Fruit fly (Drosophila melanogaster) whole organism, adult: ENCODE measurements around the gene CG13005.

Source experiments
- CG11617 ChIP-seq: fragments of 200-800 bp; sonication (Bioruptor generic); optimal IDR thresholded peaks from 2 replicates; lab custom pipeline; 2017; ENCODE audit warnings: mild to moderate bottlenecking, missing biosample characterization, missing genetic modification reagents, missing genetic modification characterization
- CG12768 ChIP-seq: fragments of 200-800 bp; sonication (Bioruptor generic); optimal IDR thresholded peaks from 2 replicates; lab custom pipeline; 2017; ENCODE audit warnings: missing biosample characterization, missing genetic modification characterization, mild to moderate bottlenecking, moderate library complexity, missing genetic modification reagents
- CG14711 ChIP-seq: fragments of 200-800 bp; sonication (Bioruptor generic); optimal IDR thresholded peaks from 2 replicates; lab custom pipeline; 2018; ENCODE audit warnings: missing biosample characterization, mild to moderate bottlenecking, missing genetic modification characterization, moderate library complexity
- CG1620 ChIP-seq: fragments of 200-800 bp; sonication (Bioruptor generic); optimal IDR thresholded peaks from 2 replicates; lab custom pipeline; 2016; ENCODE audit warnings: missing biosample characterization, missing genetic modification characterization
- CG33017 ChIP-seq: fragments of 200-800 bp; sonication (Bioruptor generic); optimal IDR thresholded peaks from 2 replicates; lab custom pipeline; 2018; ENCODE audit warnings: missing biosample characterization, mild to moderate bottlenecking, missing genetic modification characterization, moderate library complexity
- CG5204 ChIP-seq: fragments of 200-800 bp; sonication (Bioruptor generic); optimal IDR thresholded peaks from 2 replicates; lab custom pipeline; 2016; ENCODE audit warnings: missing biosample characterization, missing genetic modification characterization
- CG7045 ChIP-seq: fragments of 200-800 bp; sonication (Bioruptor generic); optimal IDR thresholded peaks from 2 replicates; lab custom pipeline; 2017; ENCODE audit warnings: missing biosample characterization, mild to moderate bottlenecking, missing genetic modification characterization
- CG7101 ChIP-seq: fragments of 200-800 bp; sonication (Bioruptor generic); optimal IDR thresholded peaks from 2 replicates; lab custom pipeline; 2018; ENCODE audit warnings: missing biosample characterization, mild to moderate bottlenecking, missing genetic modification characterization, moderate library complexity
- Clk ChIP-seq: fragments of 200-800 bp; sonication (Bioruptor generic); optimal IDR thresholded peaks from 2 replicates; lab custom pipeline; 2017; ENCODE audit warnings: missing biosample characterization, missing genetic modification characterization
- Crg-1 ChIP-seq: fragments of 200-800 bp; sonication (Bioruptor generic); optimal IDR thresholded peaks from 2 replicates; lab custom pipeline; 2016; ENCODE audit warnings: missing biosample characterization, missing genetic modification characterization
- Hr96 ChIP-seq: fragments of 200-800 bp; sonication (Bioruptor generic); optimal IDR thresholded peaks from 2 replicates; lab custom pipeline; 2016; ENCODE audit warnings: missing biosample characterization, missing genetic modification characterization
- Mnt ChIP-seq: fragments of 200-800 bp; sonication (Bioruptor generic); optimal IDR thresholded peaks from 2 replicates; lab custom pipeline; 2016; ENCODE audit warnings: missing biosample characterization, mild to moderate bottlenecking, missing genetic modification characterization
- bab1 ChIP-seq: fragments of 200-800 bp; sonication (Bioruptor generic); optimal IDR thresholded peaks from 3 replicates; lab custom pipeline; 2019; ENCODE audit warnings: missing biosample characterization, mild to moderate bottlenecking, missing genetic modification characterization, moderate library complexity
- cic ChIP-seq: fragments of 200-800 bp; sonication (Bioruptor generic); optimal IDR thresholded peaks from 2 replicates; lab custom pipeline; 2017; ENCODE audit warnings: missing biosample characterization, mild to moderate bottlenecking, missing genetic modification characterization, moderate library complexity
- cnc ChIP-seq, 2 experiments: fragments of >200 bp; optimal IDR thresholded peaks; 2 replicates each; lab custom pipeline; 2017
- kay ChIP-seq: fragments of 200-800 bp; sonication (Bioruptor generic); peaks from one replicate; lab custom pipeline; 2016; ENCODE audit warnings: missing biosample characterization, missing genetic modification characterization, borderline replicate concordance
- ovo ChIP-seq: fragments of 200-800 bp; sonication (Bioruptor generic); optimal IDR thresholded peaks from 2 replicates; lab custom pipeline; 2016; ENCODE audit warnings: missing biosample characterization, missing genetic modification characterization
- pad ChIP-seq: fragments of 200-800 bp; sonication (Bioruptor generic); optimal IDR thresholded peaks from 3 replicates; lab custom pipeline; 2017; ENCODE audit warnings: missing biosample characterization, missing genetic modification characterization, mild to moderate bottlenecking, moderate library complexity, missing genetic modification reagents
- tj ChIP-seq: fragments of 200-800 bp; sonication (Bioruptor generic); optimal IDR thresholded peaks from 3 replicates; lab custom pipeline; 2017; ENCODE audit warnings: missing biosample characterization, mild to moderate bottlenecking, missing genetic modification characterization, moderate library complexity
- toe ChIP-seq: fragments of 200-800 bp; sonication (Bioruptor generic); optimal IDR thresholded peaks from 2 replicates; lab custom pipeline; 2016; ENCODE audit warnings: missing biosample characterization, missing genetic modification characterization

Gene CG13005

DNA sequence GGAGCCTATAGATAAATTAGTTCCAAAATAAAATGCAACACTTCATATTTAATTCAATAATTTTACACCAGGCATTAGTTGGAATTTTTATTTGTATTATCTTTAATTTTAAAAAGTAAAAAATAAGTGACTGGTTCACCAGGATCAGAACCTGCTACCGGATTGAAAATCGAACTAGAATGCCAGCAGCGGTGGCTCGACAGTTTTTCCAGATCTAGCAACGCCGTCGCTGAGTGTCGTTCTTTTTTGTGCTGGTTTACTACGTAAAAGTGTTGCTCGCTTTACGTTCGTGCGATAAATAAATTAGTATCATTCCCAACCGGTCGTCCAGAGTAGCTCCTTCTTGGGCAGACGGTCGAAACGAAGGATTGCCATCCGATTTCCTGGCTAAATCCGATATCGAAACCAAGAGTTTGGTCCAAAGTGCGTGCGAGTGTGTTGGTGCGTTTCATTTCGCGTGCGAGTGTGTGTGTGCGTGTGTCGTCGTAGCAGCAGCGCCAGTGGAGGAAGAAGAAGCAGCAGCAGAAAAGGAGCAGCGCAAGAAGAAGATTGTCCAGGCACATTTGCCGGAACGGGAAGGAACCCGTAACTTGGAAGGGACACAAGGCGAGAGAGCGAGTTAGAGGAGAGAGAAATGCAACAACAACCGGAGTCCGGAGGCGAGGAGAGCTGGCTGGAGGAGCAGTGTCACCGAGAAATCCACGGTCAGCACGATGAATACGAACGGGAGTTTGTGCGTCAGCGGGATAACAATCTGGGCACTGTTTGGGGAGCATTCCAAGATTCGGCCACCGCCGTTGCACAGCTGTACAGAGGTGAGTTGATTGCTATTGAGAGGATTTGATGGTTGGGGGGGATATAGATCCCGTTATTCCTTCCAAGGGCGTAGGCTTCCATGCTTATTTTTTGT lies 11.3 kb upstream of the CG13005 start, which contains the start of gene CG4768:
CG4768 (plus strand) TSS at position 200 of the 910 bp plus-strand sequence.
- TF ChIP-seq CG7101 (tag; lab: Kevin White, UChicago) (no peak), tj (GFP tag; lab: Kevin White, UChicago) (peak; percentile 12), kay (GFP tag; lab: Kevin White, UChicago) (no peak), Mnt (GFP tag; lab: Kevin White, UChicago) (peak; percentile 69), CG5204 (GFP tag; lab: Kevin White, UChicago) (no peak), pad (GFP tag; lab: Kevin White, UChicago) (peak; percentile 96), Crg-1 (no peak), CG7045 (no peak), bab1 (GFP tag; lab: Kevin White, UChicago) (peak; percentile 50), CG1620 (GFP tag; lab: Kevin White, UChicago) (peak; percentile 25), CG11617 (GFP tag; lab: Kevin White, UChicago) (no peak), Clk (no peak), toe (GFP tag; lab: Kevin White, UChicago) (no peak), cnc (optimal IDR thresholded peaks at IDR 0.05; lab: Kevin White, UChicago) (no peak), ovo (GFP tag; lab: Kevin White, UChicago) (no peak), CG14711 (tag; lab: Kevin White, UChicago) (no peak), Hr96 (GFP tag; lab: Kevin White, UChicago) (no peak), CG33017 (tag; lab: Kevin White, UChicago) (no peak), cic (GFP tag; lab: Kevin White, UChicago) (no peak), CG12768 (GFP tag; lab: Kevin White, UChicago) (no peak)

DNA sequence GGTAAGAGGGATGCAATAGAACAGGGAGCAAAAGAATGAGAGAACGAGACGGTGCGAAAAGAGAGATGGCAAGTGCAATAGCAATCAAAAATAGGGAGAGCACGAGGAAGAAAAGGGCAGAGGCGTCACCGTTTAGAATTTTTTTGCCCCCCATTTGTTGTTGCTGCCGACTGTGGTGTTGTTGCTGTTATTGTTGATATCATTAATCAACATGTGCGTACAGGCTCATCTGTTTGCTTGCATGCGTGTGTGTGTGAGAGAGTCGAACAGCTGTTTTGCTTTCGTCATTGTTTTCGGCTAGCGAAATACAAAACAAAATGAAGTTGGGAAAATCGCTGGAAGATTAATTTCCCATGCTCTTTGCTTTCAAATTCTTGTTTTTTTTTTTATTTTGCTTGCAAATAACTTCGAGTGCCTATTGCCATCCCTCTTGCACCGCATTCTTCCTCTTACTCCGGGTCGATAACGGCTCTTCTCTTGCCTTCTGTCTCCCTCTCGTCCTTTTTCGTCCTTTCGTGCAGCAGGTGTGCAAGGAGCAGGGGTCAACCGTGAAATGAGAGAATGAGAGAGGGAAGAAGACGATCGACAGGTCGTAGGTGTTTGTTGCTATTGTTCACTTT lies 10.2 kb upstream of the CG13005 start:
- TF ChIP-seq CG1620 (GFP tag; lab: Kevin White, UChicago), result no peak
- peak; percentile 69 for TF ChIP-seq Mnt (GFP tag; lab: Kevin White, UChicago)
- no peak for TF ChIP-seq CG7101 (tag; lab: Kevin White, UChicago)
- no peak for TF ChIP-seq pad (GFP tag; lab: Kevin White, UChicago)

DNA sequence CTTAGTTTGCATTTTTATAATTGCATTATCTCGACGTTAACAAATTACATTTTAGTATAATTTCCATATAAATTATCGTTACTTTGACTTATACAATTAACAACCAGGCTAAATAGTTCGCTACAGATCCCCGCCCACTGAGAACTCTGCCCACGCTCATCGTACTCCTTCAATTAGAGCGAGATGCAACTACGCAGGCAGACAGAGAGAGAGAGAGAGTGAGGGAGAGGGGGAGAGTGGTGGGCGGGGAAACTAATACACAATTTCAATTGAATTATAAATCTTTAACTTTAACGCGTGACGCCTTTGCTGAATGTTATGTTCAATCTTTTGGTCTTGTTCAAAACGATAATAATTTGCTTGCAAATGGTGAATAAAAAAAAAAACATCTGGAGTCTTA lies 5.3 kb upstream of the CG13005 start:
- TF ChIP-seq cic (GFP tag; lab: Kevin White, UChicago), result no peak
- no peak for TF ChIP-seq CG5204 (GFP tag; lab: Kevin White, UChicago)
- TF ChIP-seq cnc (optimal IDR thresholded peaks at IDR 0.05; lab: Kevin White, UChicago), result no peak
- no peak for TF ChIP-seq CG14711 (tag; lab: Kevin White, UChicago)
- no peak for TF ChIP-seq pad (GFP tag; lab: Kevin White, UChicago)
- TF ChIP-seq Mnt (GFP tag; lab: Kevin White, UChicago), result no peak
- no peak for TF ChIP-seq CG1620 (GFP tag; lab: Kevin White, UChicago)
- no peak for TF ChIP-seq bab1 (GFP tag; lab: Kevin White, UChicago)
- no peak for TF ChIP-seq CG12768 (GFP tag; lab: Kevin White, UChicago)
- TF ChIP-seq CG7101 (tag; lab: Kevin White, UChicago), result no peak
- TF ChIP-seq Hr96 (GFP tag; lab: Kevin White, UChicago), result no peak
- no peak for TF ChIP-seq CG7045
- TF ChIP-seq tj (GFP tag; lab: Kevin White, UChicago), result no peak
- TF ChIP-seq CG11617 (GFP tag; lab: Kevin White, UChicago), result no peak
- no peak for TF ChIP-seq ovo (GFP tag; lab: Kevin White, UChicago)
- no peak for TF ChIP-seq Crg-1
- no peak for TF ChIP-seq Clk
- TF ChIP-seq toe (GFP tag; lab: Kevin White, UChicago), result no peak
- no peak for TF ChIP-seq kay (GFP tag; lab: Kevin White, UChicago)

DNA sequence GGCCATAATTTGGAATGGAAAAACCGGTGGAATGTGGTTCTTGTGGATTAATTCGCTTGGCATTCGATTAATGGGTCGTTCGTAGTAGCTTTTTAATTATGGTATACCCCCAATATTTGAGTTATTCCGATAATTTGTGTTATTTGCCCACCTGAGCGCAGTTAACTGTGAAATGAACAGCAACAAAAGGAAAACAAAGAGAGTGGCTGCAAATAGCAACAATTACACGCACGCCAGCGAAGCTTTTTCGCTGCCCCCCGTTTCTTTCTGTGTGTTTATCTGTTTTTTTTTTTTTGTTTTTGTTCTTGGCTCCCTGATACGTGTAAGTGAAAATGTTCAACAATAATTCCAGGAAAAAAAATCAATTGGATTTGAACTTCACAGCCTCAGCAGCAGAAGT lies 3.5 kb upstream of the CG13005 start:
- TF ChIP-seq tj (GFP tag; lab: Kevin White, UChicago) (peak; percentile 1), Crg-1 (no peak), CG7101 (tag; lab: Kevin White, UChicago) (peak; percentile 4), bab1 (GFP tag; lab: Kevin White, UChicago) (peak; percentile 18), Mnt (GFP tag; lab: Kevin White, UChicago) (peak; percentile 17)

DNA sequence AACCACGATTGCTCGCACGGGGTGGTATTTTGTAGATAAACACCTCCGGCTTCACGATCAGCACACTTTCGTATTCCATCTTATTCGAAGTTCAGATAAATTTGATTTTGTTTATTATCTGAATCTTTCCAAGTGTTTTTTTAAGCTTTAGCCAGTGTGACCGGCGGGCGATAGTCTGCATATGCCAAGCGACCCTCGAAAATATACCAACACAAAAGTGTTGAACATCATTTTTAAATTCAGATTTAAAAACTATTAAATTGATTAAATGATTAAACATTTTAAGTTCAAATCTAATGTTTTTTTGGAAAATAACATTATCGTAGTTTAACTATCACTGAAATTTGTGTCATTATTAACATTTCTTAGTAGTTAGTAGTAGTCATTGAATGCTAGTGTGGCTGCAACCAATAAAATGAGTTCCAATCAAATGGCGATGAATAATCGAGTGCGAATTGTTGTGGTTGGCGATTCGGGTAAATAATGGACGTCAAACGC lies 2.9 kb upstream of the CG13005 start, which contains the start of the genes CG9132 and CG4789:
CG9132 (minus strand) TSS at position 181 of the 498 bp plus-strand sequence.
CG4789 (plus strand) TSS at position 401 of the 498 bp plus-strand sequence.
- TF ChIP-seq CG12768 (GFP tag; lab: Kevin White, UChicago) (no peak), CG5204 (GFP tag; lab: Kevin White, UChicago) (no peak), cic (GFP tag; lab: Kevin White, UChicago) (no peak), toe (GFP tag; lab: Kevin White, UChicago) (no peak), tj (GFP tag; lab: Kevin White, UChicago) (no peak), CG14711 (tag; lab: Kevin White, UChicago) (no peak), pad (GFP tag; lab: Kevin White, UChicago) (no peak), CG7045 (no peak), Hr96 (GFP tag; lab: Kevin White, UChicago) (no peak)
